ENCODE assay signal across 3 fruit fly cellular contexts in genomic region chr3L:14296433-14296832, dm6.
TF ChIP-seq lines count a peak whose summit lies in the region.

No protein-coding gene starts in this region.

- no peak for TF ChIP-seq CTCF in whole organism, embryonic (GFP tag; optimal IDR thresholded peaks at IDR 0.05; lab: Kevin White, UChicago)

TF ChIP-seq in whole organism, embryonic, 481 proteins besides CTCF, POLR2A, EP300 and RAD21 (continues in another document):
- TF ChIP-seq Ets97D (GFP tag; optimal IDR thresholded peaks at IDR 0.05; lab: Kevin White, UChicago) (no peak), fd96Cb (tag; optimal IDR thresholded peaks at IDR 0.05; lab: Kevin White, UChicago) (peak; percentile 27), CG18262 (tag; optimal IDR thresholded peaks at IDR 0.05; lab: Kevin White, UChicago) (peak; percentile 30), corto (GFP tag; optimal IDR thresholded peaks at IDR 0.05; lab: Kevin White, UChicago) (no peak), CG7839 (tag; optimal IDR thresholded peaks at IDR 0.05; lab: Kevin White, UChicago) (peak; percentile 18), dmrt11E (tag; optimal IDR thresholded peaks at IDR 0.05; lab: Kevin White, UChicago) (peak; percentile 22), phol (tag; optimal IDR thresholded peaks at IDR 0.05; lab: Kevin White, UChicago) (peak; percentile 24), grau (tag; optimal IDR thresholded peaks at IDR 0.05; lab: Kevin White, UChicago) (peak; percentile 14), nmo (GFP tag; optimal IDR thresholded peaks at IDR 0.05; lab: Kevin White, UChicago) (peak; percentile 16), CG14710 (tag; optimal IDR thresholded peaks at IDR 0.05; lab: Kevin White, UChicago) (peak; percentile 24), CG11085 (GFP tag; IDR thresholded peaks at IDR 0.05; lab: Robert Waterston, UW) (no peak), Sox102F (GFP tag; optimal IDR thresholded peaks at IDR 0.05; lab: Kevin White, UChicago) (peak; percentile 4), CG4282 (GFP tag; optimal IDR thresholded peaks at IDR 0.05; lab: Kevin White, UChicago) (no peak), CG10979 (tag; optimal IDR thresholded peaks at IDR 0.05; lab: Kevin White, UChicago) (peak; percentile 51), Xrp1 (GFP tag; IDR thresholded peaks at IDR 0.05; lab: Robert Waterston, UW) (peak; percentile 21; the same call in 1 of the 2 replicates), Tbp (GFP tag; optimal IDR thresholded peaks at IDR 0.05; lab: Kevin White, UChicago) (no peak), lab (GFP tag; optimal IDR thresholded peaks at IDR 0.05; lab: Kevin White, UChicago) (peak; percentile 6), CG1603 (tag; optimal IDR thresholded peaks at IDR 0.05; lab: Kevin White, UChicago) (peak; percentile 47), Blimp-1 (GFP tag; optimal IDR thresholded peaks at IDR 0.05; lab: Kevin White, UChicago) (peak; percentile 66), unpg (GFP tag; optimal IDR thresholded peaks at IDR 0.05; lab: Kevin White, UChicago) (peak; percentile 16), CG3065 (GFP tag; optimal IDR thresholded peaks at IDR 0.05; lab: Kevin White, UChicago) (no peak), row (GFP tag; IDR thresholded peaks at IDR 0.05; lab: Robert Waterston, UW) (peak; percentile 14; the same call in 1 of the 3 replicates), dati (GFP tag; IDR thresholded peaks at IDR 0.05; lab: Robert Waterston, UW) (no peak), Deaf1 (tag; optimal IDR thresholded peaks at IDR 0.05; lab: Kevin White, UChicago) (no peak), CG31224 (GFP tag; IDR thresholded peaks at IDR 0.05; lab: Robert Waterston, UW) (no peak), bsh (GFP tag; optimal IDR thresholded peaks at IDR 0.05; lab: Kevin White, UChicago) (peak in 1 of 2 experiments; percentile 63), zfh1 (GFP tag; IDR thresholded peaks at IDR 0.05; lab: Robert Waterston, UW) (0 out of 3 replicates have a peak, but pooled peaks have one; percentile 13), CG10267 (tag; optimal IDR thresholded peaks at IDR 0.05; lab: Kevin White, UChicago) (no peak), gem (tag; optimal IDR thresholded peaks at IDR 0.05; lab: Kevin White, UChicago) (peak; percentile 46), dmrt99B (tag; optimal IDR thresholded peaks at IDR 0.05; lab: Kevin White, UChicago) (peak; percentile 7)

TF ChIP-seq in whole organism, prepupa, 60 proteins besides CTCF, POLR2A, EP300 and RAD21:
- no peak for TF ChIP-seq CG16779 (tag; optimal IDR thresholded peaks at IDR 0.05; lab: Kevin White, UChicago)
- TF ChIP-seq CG4318 (GFP tag; optimal IDR thresholded peaks at IDR 0.05; lab: Kevin White, UChicago): peak; percentile 11
- no peak for TF ChIP-seq Blimp-1 (GFP tag; optimal IDR thresholded peaks at IDR 0.05; lab: Kevin White, UChicago)
- TF ChIP-seq CG15336 (GFP tag; IDR thresholded peaks at IDR 0.05; lab: Robert Waterston, UW): peak; percentile 49; the same call in 1 of the 2 replicates
- TF ChIP-seq Eip75B (GFP tag; optimal IDR thresholded peaks at IDR 0.05; lab: Kevin White, UChicago): no peak
- peak; percentile 40; the same call in 1 of the 3 replicates for TF ChIP-seq CG6163 (GFP tag; IDR thresholded peaks at IDR 0.05; lab: Robert Waterston, UW)
- peak; percentile 24 for TF ChIP-seq CG6276 (GFP tag; optimal IDR thresholded peaks at IDR 0.05; lab: Kevin White, UChicago)
- TF ChIP-seq CG8119 (GFP tag; IDR thresholded peaks at IDR 0.05; lab: Robert Waterston, UW): peak; percentile 31; the same call in 1 of the 3 replicates
- peak; percentile 21 for TF ChIP-seq achi (GFP tag; optimal IDR thresholded peaks at IDR 0.05; lab: Kevin White, UChicago)
- peak; percentile 54 for TF ChIP-seq CG32006 (GFP tag; optimal IDR thresholded peaks at IDR 0.05; lab: Kevin White, UChicago)
- TF ChIP-seq eg (GFP tag; IDR thresholded peaks at IDR 0.05; lab: Robert Waterston, UW): peak; percentile 42; the same call in 1 of the 3 replicates
- TF ChIP-seq CG3919 (GFP tag; optimal IDR thresholded peaks at IDR 0.05; lab: Kevin White, UChicago): peak; percentile 18
- peak; percentile 5 for TF ChIP-seq Sox14 (GFP tag; optimal IDR thresholded peaks at IDR 0.05; lab: Kevin White, UChicago)

TF ChIP-seq in whole organism, pupa, 21 proteins besides CTCF, POLR2A, EP300 and RAD21:
- TF ChIP-seq CG9948 (tag; optimal IDR thresholded peaks at IDR 0.05; lab: Kevin White, UChicago) (peak; percentile 2), CG8301 (tag; optimal IDR thresholded peaks at IDR 0.05; lab: Kevin White, UChicago) (peak; percentile 80), CG13204 (GFP tag; optimal IDR thresholded peaks at IDR 0.05; lab: Kevin White, UChicago) (no peak), CG34367 (tag; optimal IDR thresholded peaks at IDR 0.05; lab: Kevin White, UChicago) (no peak), CG15710 (tag; optimal IDR thresholded peaks at IDR 0.05; lab: Kevin White, UChicago) (no peak), CG10348 (GFP tag; IDR thresholded peaks at IDR 0.05; lab: Robert Waterston, UW) (no peak), CG12605 (GFP tag; IDR thresholded peaks at IDR 0.05; lab: Robert Waterston, UW) (peak; percentile 24; the same call in 1 of the 2 replicates), CG14655 (GFP tag; optimal IDR thresholded peaks at IDR 0.05; lab: Kevin White, UChicago) (peak; percentile 69), fd96Ca (GFP tag; IDR thresholded peaks at IDR 0.05; lab: Robert Waterston, UW) (no peak), Ets98B (GFP tag; IDR thresholded peaks at IDR 0.05; lab: Robert Waterston, UW) (no peak), Pif1A (GFP tag; optimal IDR thresholded peaks at IDR 0.05; lab: Kevin White, UChicago) (no peak), CG4496 (GFP tag; IDR thresholded peaks at IDR 0.05; lab: Robert Waterston, UW) (peak; percentile 50; the same call in 1 of the 3 replicates), EcR (GFP tag; optimal IDR thresholded peaks at IDR 0.05; lab: Kevin White, UChicago) (no peak), CG32121 (GFP tag; IDR thresholded peaks at IDR 0.05; lab: Robert Waterston, UW) (no peak), CG17806 (tag; optimal IDR thresholded peaks at IDR 0.05; lab: Kevin White, UChicago) (no peak), Pif1B (GFP tag; optimal IDR thresholded peaks at IDR 0.05; lab: Kevin White, UChicago) (no peak), Snoo (tag; optimal IDR thresholded peaks at IDR 0.05; lab: Kevin White, UChicago) (no peak), gl (tag; optimal IDR thresholded peaks at IDR 0.05; lab: Kevin White, UChicago) (no peak), D1 (tag; optimal IDR thresholded peaks at IDR 0.05; lab: Kevin White, UChicago) (no peak), rn (GFP tag; IDR thresholded peaks at IDR 0.05; lab: Robert Waterston, UW) (no peak), CG8159 (tag; optimal IDR thresholded peaks at IDR 0.05; lab: Kevin White, UChicago) (no peak)

Comparison
In these comparisons a context has a peak if more than half of its experiments do, and no peak if none do; other contexts are left out.
1. Of the 7 proteins assayed by ChIP-seq in both whole organism, embryonic and whole organism, prepupa: peak only in whole organism, embryonic: Blimp-1 and Sox102F; only in whole organism, prepupa: none; in both: none; in neither: 5.